Worm (Caenorhabditis elegans): Measurements from ENCODE around the gene aass-1.

Gene aass-1

ce11 chrIV:244843-245242 lies at the start of gene aass-1:
TSS of gene aass-1 (plus strand) at chrIV:245143.
- TF ChIP-seq ceh-44 (GFP tag; IDR thresholded peaks at IDR 0.05) (no peak), R02D3.7 (tag; optimal IDR thresholded peaks at IDR 0.05) (peak; percentile 6), lim-7 (GFP tag; IDR thresholded peaks at IDR 0.05) (no peak), madf-9 (GFP tag; conservative IDR thresholded peaks at IDR 0.05) (no peak), hlh-30 (tag; optimal IDR thresholded peaks at IDR 0.05; ENCODE audit: insufficient read depth) (no peak), hlh-11 (tag; optimal IDR thresholded peaks at IDR 0.05) (no peak), egl-43 (GFP tag; IDR thresholded peaks at IDR 0.05) (no peak), saeg-2 (GFP tag; IDR thresholded peaks at IDR 0.05) (no peak), mxl-2 (GFP tag; conservative IDR thresholded peaks at IDR 0.05) (no peak), nhr-42 (GFP tag; IDR thresholded peaks at IDR 0.05) (no peak), nhr-28 (tag; optimal IDR thresholded peaks at IDR 0.05) (peak; percentile 5), F49E8.2 (tag; optimal IDR thresholded peaks at IDR 0.05; ENCODE audit: borderline replicate concordance) (no peak), dmd-6 (GFP tag; IDR thresholded peaks at IDR 0.05) (no peak)

- TF ChIP-seq Y75B8A.6 (GFP tag; IDR thresholded peaks at IDR 0.05) (no peak), aha-1 (tag) (peak; percentile 52)
Measured at ce11 chrIV:202921-203652, 41.9 kb upstream of the aass-1 start, which contains the start of gene gfrp-1. TSS of gene gfrp-1 (plus strand) at chrIV:203602.

ce11 chrIV:204998-205397 lies 39.9 kb upstream of the aass-1 start, which contains the start of gene coa-1:
TSS of gene coa-1 (plus strand) at chrIV:205298.
- TF ChIP-seq lin-1 (GFP tag; IDR thresholded peaks at IDR 0.05) = no peak
- no peak for TF ChIP-seq daf-16 (GFP tag; optimal IDR thresholded peaks at IDR 0.05)
- no peak for TF ChIP-seq daf-16 (tag; optimal IDR thresholded peaks at IDR 0.05)
- no peak for TF ChIP-seq nhr-102 (tag; optimal IDR thresholded peaks at IDR 0.05)
- TF ChIP-seq Y5F2A.4 (GFP tag; optimal IDR thresholded peaks at IDR 0.05) = no peak
- TF ChIP-seq hmg-1.1 (GFP tag; IDR thresholded peaks at IDR 0.05) = no peak
- TF ChIP-seq php-3 (GFP tag; IDR thresholded peaks at IDR 0.05) = no peak
- no peak for TF ChIP-seq mxl-2 (GFP tag; conservative IDR thresholded peaks at IDR 0.05)
- no peak for TF ChIP-seq gei-8 (GFP tag; optimal IDR thresholded peaks at IDR 0.05)
- no peak for TF ChIP-seq lsy-2 (tag; optimal IDR thresholded peaks at IDR 0.05)
- no peak for TF ChIP-seq unc-130 (GFP tag; optimal IDR thresholded peaks at IDR 0.05)
- no peak for TF ChIP-seq nhr-11 (tag; optimal IDR thresholded peaks at IDR 0.05)
- no peak for TF ChIP-seq T20F7.1 (GFP tag; optimal IDR thresholded peaks at IDR 0.05)
- TF ChIP-seq T26A8.4 (GFP tag; IDR thresholded peaks at IDR 0.05) = no peak
- no peak for TF ChIP-seq dpl-1 (GFP tag; optimal IDR thresholded peaks at IDR 0.05)
- TF ChIP-seq mxl-3 (GFP tag; optimal IDR thresholded peaks at IDR 0.05) = no peak
- TF ChIP-seq mes-2 (tag; optimal IDR thresholded peaks at IDR 0.05; ENCODE audit: poor library complexity, severe bottlenecking) = no peak
- TF ChIP-seq zfp-3 (GFP tag; conservative IDR thresholded peaks at IDR 0.05) = no peak
- no peak for TF ChIP-seq ceh-20 (GFP tag; IDR thresholded peaks at IDR 0.05)
- no peak for TF ChIP-seq lim-7 (GFP tag; IDR thresholded peaks at IDR 0.05)
- no peak for TF ChIP-seq lin-13 (GFP tag; optimal IDR thresholded peaks at IDR 0.05)

- TF ChIP-seq set-16 (GFP tag; IDR thresholded peaks at IDR 0.05) = no peak
- no peak for TF ChIP-seq hlh-11 (tag; optimal IDR thresholded peaks at IDR 0.05)
- no peak for TF ChIP-seq jun-1 (tag; optimal IDR thresholded peaks at IDR 0.05)
- TF ChIP-seq mdt-29 (GFP tag; IDR thresholded peaks at IDR 0.05) = no peak
- no peak for TF ChIP-seq unc-62 (GFP tag; optimal IDR thresholded peaks at IDR 0.05 in 1 of 2)
- no peak for TF ChIP-seq unc-62 (tag; optimal IDR thresholded peaks at IDR 0.05)
- TF ChIP-seq ceh-44 (GFP tag; IDR thresholded peaks at IDR 0.05) = no peak
- no peak for TF ChIP-seq nhr-11 (tag; optimal IDR thresholded peaks at IDR 0.05)
- TF ChIP-seq lir-3 (tag; optimal IDR thresholded peaks at IDR 0.05) = no peak
- no peak for TF ChIP-seq madf-5 (GFP tag; IDR thresholded peaks at IDR 0.05)
- TF ChIP-seq lin-1 (GFP tag; IDR thresholded peaks at IDR 0.05) = no peak
- no peak for TF ChIP-seq zip-2 (tag; optimal IDR thresholded peaks at IDR 0.05)
Measured at ce11 chrIV:207885-208284, 37.1 kb upstream of the aass-1 start, which contains the start of gene Y38C1AA.1. TSS of gene Y38C1AA.1 (plus strand) at chrIV:208185.
